Fruit fly (Drosophila melanogaster): ENCODE data around the gene Phf5a.

- TF ChIP-seq CTCF (optimal IDR thresholded peaks at IDR 0.05) (no peak), CG8478 (optimal IDR thresholded peaks at IDR 0.05) (no peak)
Measured at dm6 chr2L:6539623-6540381, 49.2 kb upstream of the Phf5a start.
